Worm (Caenorhabditis elegans) whole organism, L4 larva: ENCODE results near the gene F37A4.6.

Source experiments
- D1046.2 ChIP-seq: fragments of 200-800 bp; sonication (Bioruptor generic); IDR thresholded peaks from 2 replicates; pipeline ENCODE4 v1.3.6; 2022; ENCODE audit warnings: missing genetic modification characterization, missing compliant biosample characterization
- F44E2.7 ChIP-seq: fragments of 200-800 bp; sonication (Bioruptor generic); IDR thresholded peaks from 2 replicates; pipeline ENCODE4 v2.1.2; 2022; ENCODE audit warnings: missing genetic modification characterization, missing compliant biosample characterization
- T26A8.4 ChIP-seq: fragments of 200-800 bp; sonication (Bioruptor generic); IDR thresholded peaks from 2 replicates; pipeline ENCODE4 v1.3.6; 2022; ENCODE audit warnings: missing genetic modification characterization, missing compliant biosample characterization
- ZK546.5 ChIP-seq, 2 experiments: sonication (generic microtip); optimal IDR thresholded peaks; 2 replicates each; lab custom pipeline; 2017; ENCODE audit warnings: missing biosample characterization in 2 of 2, missing genetic modification characterization in 2 of 2
- aha-1 ChIP-seq: fragments of 150-350 bp; peaks from one replicate; lab custom pipeline; 2014; ENCODE audit warnings: missing biosample characterization, missing genetic modification characterization
- attf-4 ChIP-seq: sonication (generic microtip); optimal IDR thresholded peaks from 3 replicates; lab custom pipeline; 2017; ENCODE audit warnings: missing biosample characterization, missing genetic modification characterization
- ceh-32 ChIP-seq: sonication (generic microtip); optimal IDR thresholded peaks from 2 replicates; lab custom pipeline; 2016; ENCODE audit warnings: mild to moderate bottlenecking, missing genetic modification characterization, missing compliant biosample characterization; ENCODE audit not compliant: poor library complexity
- ceh-44 ChIP-seq: fragments of 200-800 bp; sonication (Bioruptor generic); IDR thresholded peaks from 2 replicates; pipeline ENCODE4 v1.3.6; 2022; ENCODE audit warnings: missing genetic modification reagents, missing genetic modification characterization, missing compliant biosample characterization
- ces-1 ChIP-seq: fragments of 150-350 bp; sonication (generic microtip); optimal IDR thresholded peaks from 4 replicates; lab custom pipeline; 2014; ENCODE audit warnings: missing biosample characterization, missing genetic modification reagents, missing genetic modification characterization
- ctbp-1 ChIP-seq: fragments of 200-800 bp; sonication (Bioruptor generic); IDR thresholded peaks from 2 replicates; pipeline ENCODE4 v1.3.6; 2022; ENCODE audit warnings: missing genetic modification reagents, missing genetic modification characterization, missing compliant biosample characterization
- dmd-9 ChIP-seq: fragments of 200-800 bp; sonication (Bioruptor generic); IDR thresholded peaks from 2 replicates; pipeline ENCODE4 v1.3.6; 2022; ENCODE audit warnings: missing genetic modification reagents, missing genetic modification characterization, missing compliant biosample characterization
- fkh-10 ChIP-seq: fragments of 150-350 bp; optimal IDR thresholded peaks from 2 replicates; lab custom pipeline; 2014; ENCODE audit warnings: missing biosample characterization, missing genetic modification reagents, missing genetic modification characterization
- fos-1 ChIP-seq: fragments of 150-350 bp; optimal IDR thresholded peaks from 2 replicates; lab custom pipeline; 2014; ENCODE audit warnings: missing biosample characterization, missing genetic modification characterization
- hif-1 ChIP-seq, 2 experiments: sonication (generic microtip); optimal IDR thresholded peaks; 2 replicates each; lab custom pipeline; 2016 to 2017; ENCODE audit warnings: missing compliant biosample characterization in 2 of 2, missing genetic modification characterization in 2 of 2, missing genetic modification reagents in 2 of 2, missing genotype in 2 of 2, mild to moderate bottlenecking in 1 of 2
- hlh-11 ChIP-seq: fragments of 200-800 bp; sonication (Bioruptor generic); optimal IDR thresholded peaks from 2 replicates; lab custom pipeline; 2018; ENCODE audit warnings: mild to moderate bottlenecking, missing genetic modification characterization, missing compliant biosample characterization
- hlh-30 ChIP-seq: sonication (generic microtip); optimal IDR thresholded peaks from 2 replicates; lab custom pipeline; 2017; ENCODE audit warnings: antibody characterized with exemption, mild to moderate bottlenecking, missing genetic modification characterization, missing compliant biosample characterization; ENCODE audit not compliant: insufficient read depth
- lin-15B ChIP-seq: fragments of 150-350 bp; sonication (generic microtip); optimal IDR thresholded peaks from 3 replicates; lab custom pipeline; 2014; ENCODE audit warnings: missing biosample characterization, missing genetic modification characterization
- lsy-2 ChIP-seq, 2 experiments: fragments of 150-350 bp in 1 of 2; sonication (generic microtip) in 1 of 2; optimal IDR thresholded peaks; 2 replicates each; lab custom pipeline; 2014 to 2017; ENCODE audit warnings: missing biosample characterization in 2 of 2, missing genetic modification characterization in 2 of 2
- mdt-29 ChIP-seq: fragments of 200-800 bp; sonication (Bioruptor generic); IDR thresholded peaks from 2 replicates; pipeline ENCODE4 v1.3.6; 2022; ENCODE audit warnings: missing genetic modification reagents, missing genetic modification characterization, missing compliant biosample characterization
- nhr-10 ChIP-seq: fragments of 150-350 bp; optimal IDR thresholded peaks from 2 replicates; lab custom pipeline; 2014; ENCODE audit warnings: missing biosample characterization, missing genetic modification characterization
- nhr-102 ChIP-seq: sonication (generic microtip); optimal IDR thresholded peaks from 2 replicates; lab custom pipeline; 2016; ENCODE audit warnings: mild to moderate bottlenecking, missing genetic modification characterization, moderate library complexity, missing compliant biosample characterization
- nhr-111 ChIP-seq: fragments of 200-800 bp; sonication (Bioruptor generic); optimal IDR thresholded peaks from 2 replicates; lab custom pipeline; 2018; ENCODE audit warnings: mild to moderate bottlenecking, missing genetic modification characterization, missing compliant biosample characterization
- nhr-237 ChIP-seq: sonication (generic microtip); optimal IDR thresholded peaks from 2 replicates; lab custom pipeline; 2017; ENCODE audit warnings: missing biosample characterization, missing genetic modification characterization
- nhr-41 ChIP-seq: fragments of 200-800 bp; sonication (Bioruptor generic); IDR thresholded peaks from 2 replicates; pipeline ENCODE4 v1.3.6; 2022; ENCODE audit warnings: missing genetic modification reagents, missing genetic modification characterization, missing compliant biosample characterization
- nhr-48 ChIP-seq: sonication (generic microtip); optimal IDR thresholded peaks from 2 replicates; lab custom pipeline; 2016; ENCODE audit warnings: mild to moderate bottlenecking, missing genetic modification characterization, missing compliant biosample characterization
- nhr-77 ChIP-seq: fragments of 150-350 bp; optimal IDR thresholded peaks from 2 replicates; lab custom pipeline; 2014; ENCODE audit warnings: missing biosample characterization, missing genetic modification characterization
- pha-4 ChIP-seq, 2 experiments: fragments of 150-350 bp in 1 of 2; fragments of 200-800 bp in 1 of 2; sonication (Bioruptor generic) in 1 of 2; IDR thresholded peaks in 1 of 2; optimal IDR thresholded peaks in 1 of 2; 2 replicates each; pipeline versions ENCODE4 v1.3.6 to Lab custom; 2014 to 2022; ENCODE audit warnings: missing genetic modification characterization in 2 of 2, missing genetic modification reagents in 2 of 2, missing biosample characterization in 1 of 2, missing compliant biosample characterization in 1 of 2
- sdz-12 ChIP-seq: fragments of 200-800 bp; sonication (Bioruptor generic); optimal IDR thresholded peaks from 2 replicates; lab custom pipeline; 2018; ENCODE audit warnings: mild to moderate bottlenecking, missing genetic modification characterization, missing compliant biosample characterization
- snpc-1.2 ChIP-seq: fragments of 200-800 bp; sonication (Bioruptor generic); IDR thresholded peaks from 2 replicates; pipeline ENCODE4 v1.3.6; 2022; ENCODE audit warnings: missing genetic modification reagents, missing genetic modification characterization, missing compliant biosample characterization
- unc-39 ChIP-seq: sonication (generic microtip); optimal IDR thresholded peaks from 2 replicates; lab custom pipeline; 2017; ENCODE audit warnings: missing biosample characterization, missing genetic modification characterization
- unc-62 ChIP-seq, 3 experiments: fragments of 150-350 bp in 1 of 3; sonication (generic microtip); optimal IDR thresholded peaks in 2 of 3; peaks in 1 of 3; 1 replicate in 1 of 3; 2 replicates in 2 of 3; lab custom pipeline; 2014 to 2017; ENCODE audit warnings: missing biosample characterization in 3 of 3, missing genetic modification characterization in 3 of 3, missing genetic modification reagents in 3 of 3, missing genotype in 1 of 3
- zfp-2 ChIP-seq: sonication (generic microtip); optimal IDR thresholded peaks from 2 replicates; lab custom pipeline; 2016; ENCODE audit warnings: mild to moderate bottlenecking, missing genetic modification characterization, missing compliant biosample characterization
- ztf-7 ChIP-seq: fragments of 150-350 bp; optimal IDR thresholded peaks from 2 replicates; lab custom pipeline; 2014; ENCODE audit warnings: missing biosample characterization, missing genetic modification characterization

The F37A4.6 gene

DNA sequence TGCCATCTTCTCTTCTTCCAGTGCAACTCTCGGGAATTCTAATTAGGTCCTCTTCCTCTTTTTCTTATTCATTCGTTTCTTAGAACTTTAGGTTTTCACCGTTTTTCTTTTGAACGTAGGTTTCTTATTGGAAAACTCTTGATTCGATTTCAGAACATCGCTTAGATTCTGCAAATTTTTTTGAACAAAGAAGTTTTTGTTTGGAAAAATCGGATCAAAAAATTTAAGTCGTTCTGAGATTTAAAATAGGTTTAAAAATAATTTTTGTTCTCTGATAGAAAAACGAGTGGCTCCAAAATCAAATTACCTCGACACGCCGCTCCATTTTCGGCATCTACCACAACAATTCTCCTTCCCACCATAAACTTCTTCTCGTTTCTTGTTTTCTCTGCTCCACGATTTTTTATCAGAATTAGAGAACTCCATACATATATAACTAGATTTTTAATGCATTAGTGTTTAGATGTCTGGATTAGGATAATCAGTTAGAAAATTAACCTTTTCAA, 34.8 kb upstream of the F37A4.6 start:
- TF ChIP-seq unc-62 (GFP tag; optimal IDR thresholded peaks at IDR 0.05 in 1 of 2; lab: Kevin White, UChicago) (peak in 1 of 2 experiments; percentile 80), unc-62 (tag; optimal IDR thresholded peaks at IDR 0.05; lab: Kevin White, UChicago) (no peak), ctbp-1 (GFP tag; lab: Robert Waterston, UW) (no peak), fkh-10 (GFP tag; lab: Kevin White, UChicago) (peak; percentile 52), snpc-1.2 (GFP tag; lab: Robert Waterston, UW) (no peak), ces-1 (GFP tag; lab: Kevin White, UChicago) (peak; percentile 55), fos-1 (tag; lab: Kevin White, UChicago) (no peak)

- TF ChIP-seq nhr-10 (tag; lab: Kevin White, UChicago) (no peak), sdz-12 (GFP tag; lab: Kevin White, UChicago) (no peak), D1046.2 (GFP tag; lab: Robert Waterston, UW) (no peak), fos-1 (tag; lab: Kevin White, UChicago) (no peak), ceh-32 (tag; lab: Kevin White, UChicago) (no peak), F44E2.7 (GFP tag; lab: Robert Waterston, UW) (no peak), ceh-44 (GFP tag; lab: Robert Waterston, UW) (no peak), hlh-11 (tag; lab: Kevin White, UChicago) (no peak), mdt-29 (no peak), ztf-7 (no peak), zfp-2 (tag; lab: Kevin White, UChicago) (no peak), nhr-102 (tag; lab: Kevin White, UChicago) (no peak)
These were observed 30.2 kb upstream of the F37A4.6 start, which contains the start of gene rbf-1 for ce11 chrIII:6675460-6675859. Gene rbf-1, plus strand, starts transcription at chrIII:6675760.

DNA sequence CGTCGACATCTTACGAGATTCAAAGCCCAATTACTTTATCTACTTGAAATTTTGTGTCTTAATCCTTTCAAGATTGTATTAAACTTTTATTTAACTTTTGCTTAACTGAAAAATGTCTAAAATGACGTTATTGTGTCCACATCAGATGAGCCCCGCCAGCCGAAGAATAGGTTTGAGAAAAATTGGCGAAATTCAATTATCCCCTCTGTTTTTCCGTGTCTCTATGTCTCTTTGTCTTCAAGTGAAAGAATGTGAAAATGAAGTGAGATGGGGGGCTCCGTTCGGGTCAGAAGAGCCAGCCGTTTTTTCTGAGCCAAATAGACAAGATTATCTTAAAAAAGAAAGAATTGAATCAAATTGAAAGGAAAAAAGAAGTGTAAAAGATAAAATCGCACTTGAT, 28.3 kb upstream of the F37A4.6 start:
- no peak for TF ChIP-seq hlh-30
- no peak for TF ChIP-seq ZK546.5 (tag; optimal IDR thresholded peaks at IDR 0.05; lab: Kevin White, UChicago)
- no peak for TF ChIP-seq lin-15B (tag; lab: Kevin White, UChicago)
- TF ChIP-seq T26A8.4: no peak
- no peak for TF ChIP-seq nhr-48 (tag; lab: Kevin White, UChicago)
- no peak for TF ChIP-seq nhr-237 (tag; lab: Kevin White, UChicago)
- TF ChIP-seq attf-4 (tag; lab: Kevin White, UChicago): no peak
- TF ChIP-seq fos-1 (tag; lab: Kevin White, UChicago): no peak
- no peak for TF ChIP-seq lsy-2 (tag; optimal IDR thresholded peaks at IDR 0.05; lab: Kevin White, UChicago)
- no peak for TF ChIP-seq nhr-111
- no peak for TF ChIP-seq nhr-41 (GFP tag; lab: Robert Waterston, UW)
- no peak for TF ChIP-seq hif-1 (tag; optimal IDR thresholded peaks at IDR 0.05; lab: Kevin White, UChicago)
- TF ChIP-seq unc-39: no peak
- TF ChIP-seq dmd-9 (GFP tag; lab: Robert Waterston, UW): no peak
- TF ChIP-seq ceh-44 (GFP tag; lab: Robert Waterston, UW): no peak
- TF ChIP-seq aha-1 (tag; lab: Kevin White, UChicago): no peak
- TF ChIP-seq nhr-102 (tag; lab: Kevin White, UChicago): no peak

DNA sequence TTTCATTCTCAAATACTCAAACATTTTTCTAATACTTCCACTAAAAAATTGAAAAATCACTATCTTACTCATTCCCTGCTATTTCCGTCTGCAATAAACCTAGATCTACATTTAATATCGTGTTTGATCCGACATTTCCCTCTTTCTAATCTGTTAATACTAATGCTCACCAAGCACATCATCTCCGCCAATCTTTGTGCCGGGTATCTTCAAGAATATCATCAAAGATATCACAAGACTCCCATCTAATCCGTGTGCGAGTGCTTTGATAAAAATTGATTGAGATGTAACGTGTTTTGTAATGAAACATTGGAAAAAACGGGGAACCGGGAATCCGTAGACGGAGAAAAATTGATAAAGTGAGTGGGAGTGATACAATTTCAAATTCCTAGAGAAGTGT, 26.3 kb upstream of the F37A4.6 start:
- no peak for TF ChIP-seq nhr-77
- TF ChIP-seq aha-1 (tag; lab: Kevin White, UChicago): peak; percentile 58

DNA sequence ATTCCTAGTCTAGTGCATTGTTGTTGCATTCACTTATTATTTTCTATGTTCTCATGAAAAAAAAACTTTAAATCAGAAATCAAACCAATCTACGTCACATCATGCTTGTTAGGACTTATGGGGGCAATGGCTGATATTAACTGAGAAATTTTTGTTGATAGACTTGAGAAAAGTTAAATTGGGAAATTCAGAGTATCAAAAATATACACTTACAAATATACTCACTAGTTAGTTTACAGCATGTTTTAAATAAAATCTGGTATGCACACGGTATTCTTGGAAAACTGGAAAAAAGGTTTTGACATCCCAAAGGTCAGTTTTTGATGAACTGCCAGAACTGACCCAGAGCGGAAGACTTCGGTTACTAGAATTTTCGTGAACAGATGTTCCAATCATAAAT, 24.7 kb upstream of the F37A4.6 start:
- TF ChIP-seq unc-62 (GFP tag; optimal IDR thresholded peaks at IDR 0.05 in 1 of 2; lab: Kevin White, UChicago) (peak in 1 of 2 experiments; percentile 93), unc-62 (tag; optimal IDR thresholded peaks at IDR 0.05; lab: Kevin White, UChicago) (no peak), pha-4 (GFP tag; IDR thresholded peaks at IDR 0.05; lab: Robert Waterston, UW) (no peak), pha-4 (tag; optimal IDR thresholded peaks at IDR 0.05; lab: Kevin White, UChicago) (no peak)
